Worm (Caenorhabditis elegans): Measurements from ENCODE around the gene T19C3.6.

DNA sequence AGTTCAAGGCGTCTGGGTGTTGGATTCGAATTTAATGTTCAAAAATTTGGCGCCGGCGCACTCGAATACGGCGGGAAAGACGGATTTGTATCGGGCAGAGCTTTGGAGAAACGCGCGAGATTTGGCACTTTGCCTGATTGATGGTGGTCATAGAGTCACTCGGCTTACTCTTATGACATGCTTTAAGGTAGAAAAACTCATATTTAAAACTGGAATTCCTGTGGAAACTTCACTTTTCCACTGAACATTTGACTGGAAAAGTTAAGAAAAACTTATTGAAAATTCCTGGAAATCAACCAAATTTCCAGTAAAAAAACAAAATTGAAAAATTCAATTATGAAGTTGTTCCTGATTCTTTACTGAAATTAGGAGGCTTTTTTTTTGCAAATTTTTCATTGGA is 13.3 kb upstream of the T19C3.6 start:
- TF ChIP-seq ztf-11 (tag; optimal IDR thresholded peaks at IDR 0.05) (no peak), snpc-4 (tag; optimal IDR thresholded peaks at IDR 0.05) (no peak), nhr-11 (tag; optimal IDR thresholded peaks at IDR 0.05) (no peak), pqm-1 (tag; optimal IDR thresholded peaks at IDR 0.05) (no peak), egl-27 (tag; optimal IDR thresholded peaks at IDR 0.05) (no peak), ceh-16 (tag; optimal IDR thresholded peaks at IDR 0.05) (no peak), elt-2 (tag; optimal IDR thresholded peaks at IDR 0.05) (no peak), aly-2 (tag; optimal IDR thresholded peaks at IDR 0.05) (no peak), elt-1 (tag; optimal IDR thresholded peaks at IDR 0.05) (no peak), jun-1 (tag; optimal IDR thresholded peaks at IDR 0.05) (no peak)

Measured in whole organism, L3 larva.